Worm (Caenorhabditis elegans): ENCODE data around the gene lact-2.

DNA sequence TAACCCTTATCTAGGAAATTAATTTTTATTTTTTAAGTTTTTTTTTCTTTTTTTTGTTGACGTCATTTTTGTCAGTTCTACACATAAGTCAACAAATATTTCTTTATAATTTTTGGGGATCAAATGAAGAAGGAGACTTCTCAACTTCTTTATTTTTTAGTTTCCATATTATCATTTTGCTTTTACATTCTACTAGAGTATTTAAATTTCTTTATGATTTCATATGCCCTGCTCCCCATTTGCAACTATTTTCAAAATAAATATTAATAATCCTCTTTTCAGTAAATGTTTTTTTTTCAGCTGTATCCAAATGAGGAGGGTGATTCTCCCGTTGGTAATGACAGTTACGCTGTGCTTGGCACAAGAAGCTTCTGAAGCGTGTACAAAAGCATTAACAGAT is 42.7 kb downstream of the lact-2 start, which contains the start of gene phg-1:
- TF ChIP-seq unc-62 (GFP tag; optimal IDR thresholded peaks at IDR 0.05) (no peak), blmp-1 (tag; optimal IDR thresholded peaks at IDR 0.05; ENCODE audit: insufficient read depth) (no peak), nhr-12 (tag; optimal IDR thresholded peaks at IDR 0.05) (no peak), fos-1 (tag; optimal IDR thresholded peaks at IDR 0.05) (no peak), lin-39 (tag; optimal IDR thresholded peaks at IDR 0.05) (no peak), snpc-4 (tag; optimal IDR thresholded peaks at IDR 0.05) (no peak), nhr-77 (tag; optimal IDR thresholded peaks at IDR 0.05) (no peak), nhr-21 (tag; optimal IDR thresholded peaks at IDR 0.05) (no peak), ztf-11 (tag; optimal IDR thresholded peaks at IDR 0.05) (no peak)

All from whole organism, L2 larva.